Worm (Caenorhabditis elegans) whole organism, L2 larva: ENCODE measurements around the gene mrps-2.

Experiments used
- C34F6.9 ChIP-seq: fragments of 150-350 bp; optimal IDR thresholded peaks from 2 replicates; lab custom pipeline; 2014; ENCODE audit warnings: missing biosample characterization, missing genetic modification characterization
- F13H6.1 ChIP-seq: sonication (generic microtip); optimal IDR thresholded peaks from 2 replicates; lab custom pipeline; 2016; ENCODE audit warnings: missing genetic modification characterization, missing compliant biosample characterization
- R02D3.7 ChIP-seq: fragments of 150-350 bp; optimal IDR thresholded peaks from 2 replicates; lab custom pipeline; 2014; ENCODE audit warnings: missing biosample characterization, missing genetic modification characterization
- Y55F3AM.14 ChIP-seq: fragments of 200-800 bp; sonication (Bioruptor generic); optimal IDR thresholded peaks from 2 replicates; lab custom pipeline; 2018; ENCODE audit warnings: mild to moderate bottlenecking, missing genetic modification characterization, missing compliant biosample characterization
- ZK546.5 ChIP-seq: sonication (generic microtip); optimal IDR thresholded peaks from 2 replicates; lab custom pipeline; 2017; ENCODE audit warnings: missing biosample characterization, missing genetic modification characterization
- alr-1 ChIP-seq: fragments of 150-350 bp; optimal IDR thresholded peaks from 2 replicates; lab custom pipeline; 2014; ENCODE audit warnings: missing biosample characterization, missing genetic modification characterization
- aly-2 ChIP-seq: fragments of 150-350 bp; optimal IDR thresholded peaks from 2 replicates; lab custom pipeline; 2014; ENCODE audit warnings: missing biosample characterization, missing genetic modification characterization
- ama-1 ChIP-seq: fragments of 150-350 bp; optimal IDR thresholded peaks from 2 replicates; lab custom pipeline; 2018; ENCODE audit warnings: inconsistent platforms
- blmp-1 ChIP-seq: sonication (generic microtip); optimal IDR thresholded peaks from 2 replicates; lab custom pipeline; 2017; ENCODE audit warnings: missing genetic modification characterization, mild to moderate bottlenecking, missing compliant biosample characterization, antibody characterized with exemption, moderate library complexity; ENCODE audit not compliant: insufficient read depth
- ceh-16 ChIP-seq: fragments of 150-350 bp; optimal IDR thresholded peaks from 2 replicates; lab custom pipeline; 2014; ENCODE audit warnings: missing biosample characterization, missing genetic modification characterization
- ceh-82 ChIP-seq: fragments of 150-350 bp; optimal IDR thresholded peaks from 2 replicates; lab custom pipeline; 2014; ENCODE audit warnings: missing biosample characterization, missing genetic modification characterization
- crh-2 ChIP-seq: sonication (generic microtip); optimal IDR thresholded peaks from 2 replicates; lab custom pipeline; 2017; ENCODE audit warnings: missing biosample characterization, missing genetic modification characterization
- dmd-4 ChIP-seq: sonication (generic microtip); optimal IDR thresholded peaks from 2 replicates; lab custom pipeline; 2017; ENCODE audit warnings: missing biosample characterization, missing genetic modification characterization
- egl-27 ChIP-seq: sonication (generic microtip); optimal IDR thresholded peaks from 3 replicates; lab custom pipeline; 2017; ENCODE audit warnings: missing biosample characterization, missing genetic modification reagents, missing genetic modification characterization
- elt-1 ChIP-seq: fragments of 150-350 bp; optimal IDR thresholded peaks from 2 replicates; lab custom pipeline; 2014; ENCODE audit warnings: missing biosample characterization, missing genetic modification characterization
- elt-3 ChIP-seq: sonication (generic microtip); optimal IDR thresholded peaks from 2 replicates; lab custom pipeline; 2017; ENCODE audit warnings: missing biosample characterization, missing genetic modification characterization
- fos-1 ChIP-seq: fragments of 150-350 bp; optimal IDR thresholded peaks from 2 replicates; lab custom pipeline; 2014; ENCODE audit warnings: missing biosample characterization, missing genetic modification characterization
- gmeb-1 ChIP-seq: fragments of 150-350 bp; optimal IDR thresholded peaks from 2 replicates; lab custom pipeline; 2014; ENCODE audit warnings: missing biosample characterization, missing genetic modification characterization
- lin-11 ChIP-seq: fragments of 150-350 bp; sonication (generic microtip); optimal IDR thresholded peaks from 2 replicates; lab custom pipeline; 2014; ENCODE audit warnings: missing biosample characterization, missing genetic modification characterization, inconsistent platforms, mixed read lengths
- lin-13 ChIP-seq: fragments of 150-350 bp; optimal IDR thresholded peaks from 2 replicates; lab custom pipeline; 2014; ENCODE audit warnings: missing biosample characterization, missing genetic modification reagents, missing genetic modification characterization
- lin-39 ChIP-seq: fragments of 150-350 bp; optimal IDR thresholded peaks from 2 replicates; lab custom pipeline; 2014; ENCODE audit warnings: missing biosample characterization, missing genetic modification reagents, missing genetic modification characterization
- lsy-2 ChIP-seq, 2 experiments: fragments of 150-350 bp in 1 of 2; sonication (generic microtip) in 1 of 2; optimal IDR thresholded peaks; 2 replicates each; lab custom pipeline; 2014 to 2017; ENCODE audit warnings: missing biosample characterization in 2 of 2, missing genetic modification characterization in 2 of 2
- mab-5 ChIP-seq: fragments of 150-350 bp; optimal IDR thresholded peaks from 2 replicates; lab custom pipeline; 2014; ENCODE audit warnings: missing biosample characterization, missing genetic modification characterization
- mbf-1 ChIP-seq: sonication (generic microtip); optimal IDR thresholded peaks from 2 replicates; lab custom pipeline; 2017; ENCODE audit warnings: missing biosample characterization, missing genetic modification characterization
- mdl-1 ChIP-seq, 2 experiments: fragments of 150-350 bp in 1 of 2; sonication (generic microtip) in 1 of 2; optimal IDR thresholded peaks; 2 replicates each; lab custom pipeline; 2017; ENCODE audit warnings: missing biosample characterization in 2 of 2, missing genetic modification characterization in 2 of 2
- nhr-10 ChIP-seq: sonication (generic microtip); optimal IDR thresholded peaks from 2 replicates; lab custom pipeline; 2017; ENCODE audit warnings: missing biosample characterization, missing genetic modification characterization
- nhr-11 ChIP-seq: fragments of 150-350 bp; optimal IDR thresholded peaks from 2 replicates; lab custom pipeline; 2014; ENCODE audit warnings: missing biosample characterization, missing genetic modification characterization
- nhr-12 ChIP-seq: fragments of 150-350 bp; optimal IDR thresholded peaks from 2 replicates; lab custom pipeline; 2014; ENCODE audit warnings: missing biosample characterization, missing genetic modification characterization
- nhr-129 ChIP-seq: fragments of 150-350 bp; optimal IDR thresholded peaks from 2 replicates; lab custom pipeline; 2014; ENCODE audit warnings: missing biosample characterization, missing genetic modification characterization
- nhr-21 ChIP-seq: fragments of 150-350 bp; optimal IDR thresholded peaks from 2 replicates; lab custom pipeline; 2014; ENCODE audit warnings: missing biosample characterization, missing genetic modification characterization
- nhr-23 ChIP-seq: fragments of 150-350 bp; optimal IDR thresholded peaks from 2 replicates; lab custom pipeline; 2014; ENCODE audit warnings: missing biosample characterization, missing genetic modification reagents, missing genetic modification characterization
- nhr-237 ChIP-seq: fragments of 150-350 bp; optimal IDR thresholded peaks from 2 replicates; lab custom pipeline; 2014; ENCODE audit warnings: missing biosample characterization, missing genetic modification characterization
- nhr-25 ChIP-seq: fragments of 150-350 bp; sonication (generic microtip); optimal IDR thresholded peaks from 3 replicates; lab custom pipeline; 2014; ENCODE audit warnings: missing biosample characterization, missing genetic modification characterization
- nhr-6 ChIP-seq: fragments of 150-350 bp; optimal IDR thresholded peaks from 2 replicates; lab custom pipeline; 2014; ENCODE audit warnings: missing biosample characterization, missing genetic modification characterization
- nhr-77 ChIP-seq: fragments of 150-350 bp; optimal IDR thresholded peaks from 2 replicates; lab custom pipeline; 2014; ENCODE audit warnings: missing biosample characterization, missing genetic modification characterization
- peb-1 ChIP-seq: fragments of 150-350 bp; optimal IDR thresholded peaks from 2 replicates; lab custom pipeline; 2014; ENCODE audit warnings: missing biosample characterization, missing genetic modification characterization
- sem-4 ChIP-seq: fragments of 150-350 bp; optimal IDR thresholded peaks from 2 replicates; lab custom pipeline; 2014; ENCODE audit warnings: missing biosample characterization, missing genetic modification reagents, missing genetic modification characterization
- skn-1 ChIP-seq: sonication (generic microtip); optimal IDR thresholded peaks from 2 replicates; lab custom pipeline; 2017; ENCODE audit warnings: missing biosample characterization, missing genetic modification characterization
- sma-3 ChIP-seq: sonication (generic microtip); optimal IDR thresholded peaks from 2 replicates; lab custom pipeline; 2016; ENCODE audit warnings: missing genetic modification reagents, missing genetic modification characterization, missing compliant biosample characterization
- sma-9 ChIP-seq, 2 experiments: fragments of 150-350 bp in 1 of 2; sonication (generic microtip) in 1 of 2; optimal IDR thresholded peaks; 2 replicates each; lab custom pipeline; 2014 to 2016; ENCODE audit warnings: missing genetic modification characterization in 2 of 2, mild to moderate bottlenecking in 1 of 2, missing biosample characterization in 1 of 2, missing compliant biosample characterization in 1 of 2, missing genetic modification reagents in 1 of 2, moderate library complexity in 1 of 2
- snpc-4 ChIP-seq: fragments of 150-350 bp; optimal IDR thresholded peaks from 2 replicates; lab custom pipeline; 2014; ENCODE audit warnings: missing biosample characterization, missing genetic modification characterization
- unc-39 ChIP-seq: fragments of 150-350 bp; optimal IDR thresholded peaks from 2 replicates; lab custom pipeline; 2014; ENCODE audit warnings: missing biosample characterization, missing genetic modification characterization
- unc-55 ChIP-seq: fragments of 150-350 bp; sonication (generic microtip); optimal IDR thresholded peaks from 3 replicates; lab custom pipeline; 2014; ENCODE audit warnings: missing biosample characterization, missing genetic modification reagents, missing genetic modification characterization
- unc-62 ChIP-seq: fragments of 150-350 bp; optimal IDR thresholded peaks from 2 replicates; lab custom pipeline; 2014; ENCODE audit warnings: missing biosample characterization, missing genetic modification reagents, missing genetic modification characterization
- zag-1 ChIP-seq: fragments of 150-350 bp; optimal IDR thresholded peaks from 2 replicates; lab custom pipeline; 2014; ENCODE audit warnings: missing biosample characterization, missing genetic modification characterization
- ztf-1 ChIP-seq: fragments of 200-800 bp; sonication (Bioruptor generic); conservative IDR thresholded peaks from 2 replicates; pipeline ENCODE4 v1.3.6; 2022; ENCODE audit warnings: missing genetic modification characterization, missing compliant biosample characterization
- ztf-11 ChIP-seq: sonication (generic microtip); optimal IDR thresholded peaks from 2 replicates; lab custom pipeline; 2017; ENCODE audit warnings: missing biosample characterization, missing genetic modification characterization
- ztf-4 ChIP-seq: fragments of 150-350 bp; optimal IDR thresholded peaks from 2 replicates; lab custom pipeline; 2014; ENCODE audit warnings: missing biosample characterization, missing genetic modification characterization

Gene mrps-2

DNA sequence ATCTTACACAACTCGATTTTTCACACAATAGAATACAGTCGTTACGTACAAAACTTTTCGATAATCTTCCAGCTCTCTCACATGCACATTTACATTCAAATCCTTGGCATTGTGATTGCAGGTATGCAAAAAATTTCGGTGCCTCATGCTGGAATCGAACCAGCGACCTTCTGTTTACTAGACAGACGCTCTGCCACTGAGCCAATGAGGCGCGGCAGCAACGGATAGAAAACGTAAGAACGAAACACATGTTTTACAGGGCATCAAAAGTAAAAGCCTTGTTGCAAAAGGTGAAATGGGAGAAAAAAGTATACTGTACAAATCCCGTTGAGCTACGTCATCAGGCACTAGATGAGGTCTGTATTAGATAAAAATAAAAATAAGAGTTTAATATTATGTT, 30.5 kb downstream of the mrps-2 start:
- TF ChIP-seq nhr-129 (peak; percentile 48), gmeb-1 (tag; lab: Kevin White, UChicago) (peak; percentile 0), ztf-4 (tag; lab: Kevin White, UChicago) (no peak)

DNA sequence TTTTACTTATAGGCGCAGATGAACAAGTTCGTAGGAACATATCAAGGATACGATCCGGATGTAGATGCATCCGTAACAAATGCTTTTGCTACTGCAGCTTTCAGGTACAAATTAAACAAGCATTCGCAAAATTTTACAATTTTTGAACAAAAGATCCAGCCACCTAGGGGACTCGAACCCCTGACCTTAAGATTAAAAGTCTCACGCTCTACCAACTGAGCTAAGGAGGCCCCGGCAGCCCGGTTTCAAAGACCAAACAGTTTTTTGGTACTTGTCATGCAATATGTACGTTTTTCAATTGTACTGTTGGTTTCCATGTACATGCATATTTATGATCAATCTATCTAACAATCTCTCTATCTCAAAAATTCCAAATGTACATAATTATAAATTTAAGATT, 33.9 kb downstream of the mrps-2 start:
- TF ChIP-seq nhr-237: no peak
- TF ChIP-seq gmeb-1 (tag; lab: Kevin White, UChicago): no peak
- TF ChIP-seq R02D3.7 (tag; lab: Kevin White, UChicago): no peak
- no peak for TF ChIP-seq lin-39 (tag; lab: Kevin White, UChicago)
- no peak for TF ChIP-seq ztf-4 (tag; lab: Kevin White, UChicago)
- no peak for TF ChIP-seq mab-5 (tag; lab: Kevin White, UChicago)
- TF ChIP-seq nhr-23 (tag; lab: Kevin White, UChicago): no peak
- no peak for TF ChIP-seq sem-4 (tag; lab: Kevin White, UChicago)
- no peak for TF ChIP-seq lin-11
- TF ChIP-seq, all 48 proteins: peak for 0

DNA sequence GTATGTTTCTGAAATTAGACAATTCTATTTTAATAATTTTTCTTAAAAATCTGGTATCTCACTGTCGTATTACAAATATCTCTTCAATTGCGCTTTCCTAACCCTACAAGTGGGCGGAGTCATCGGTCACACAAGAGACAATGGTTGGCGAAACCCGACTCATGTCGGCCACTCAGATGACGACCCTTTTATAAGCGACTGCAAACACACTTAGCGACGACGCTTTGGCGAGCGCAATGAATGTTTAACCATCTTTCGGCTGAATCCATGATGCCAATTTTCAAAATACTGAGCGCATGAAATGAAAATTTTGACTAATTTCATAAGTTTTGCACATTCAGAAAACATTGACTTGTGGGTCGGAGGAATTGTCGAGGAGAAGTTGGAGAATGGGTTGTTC, 34.9 kb downstream of the mrps-2 start:
- TF ChIP-seq ceh-16 (tag; lab: Kevin White, UChicago): peak; percentile 65
- peak; percentile 84 for TF ChIP-seq lin-11
- peak; percentile 67 for TF ChIP-seq unc-55 (GFP tag; lab: Kevin White, UChicago)
- peak; percentile 89 for TF ChIP-seq gmeb-1 (tag; lab: Kevin White, UChicago)
- peak; percentile 100 for TF ChIP-seq snpc-4
- peak; percentile 37 for TF ChIP-seq dmd-4 (tag; lab: Kevin White, UChicago)
- TF ChIP-seq sem-4 (tag; lab: Kevin White, UChicago): peak; percentile 87
- peak; percentile 6 for TF ChIP-seq peb-1 (tag; lab: Kevin White, UChicago)
- peak; percentile 94 for TF ChIP-seq Y55F3AM.14 (GFP tag; lab: Kevin White, UChicago)
- peak; percentile 45 for TF ChIP-seq ztf-11 (tag; lab: Kevin White, UChicago)
- TF ChIP-seq mab-5 (tag; lab: Kevin White, UChicago): peak; percentile 88
- TF ChIP-seq lin-39 (tag; lab: Kevin White, UChicago): peak; percentile 81
- TF ChIP-seq ceh-82 (tag; lab: Kevin White, UChicago): peak; percentile 85
- no peak for TF ChIP-seq elt-1 (tag; lab: Kevin White, UChicago)
- peak; percentile 23 for TF ChIP-seq ZK546.5
- TF ChIP-seq fos-1 (tag; lab: Kevin White, UChicago): peak; percentile 73
- peak; percentile 40 for TF ChIP-seq nhr-12 (tag; lab: Kevin White, UChicago)
- peak; percentile 14 for TF ChIP-seq mbf-1 (tag; lab: Kevin White, UChicago)
- no peak for TF ChIP-seq unc-39
- peak; percentile 90 for TF ChIP-seq egl-27 (tag; lab: Kevin White, UChicago)
- TF ChIP-seq ztf-4 (tag; lab: Kevin White, UChicago): peak; percentile 83
- TF ChIP-seq blmp-1 (tag; lab: Kevin White, UChicago): peak; percentile 39
- no peak for TF ChIP-seq nhr-23 (tag; lab: Kevin White, UChicago)
- peak; percentile 91 for TF ChIP-seq nhr-21 (tag; lab: Kevin White, UChicago)
- TF ChIP-seq nhr-77: peak; percentile 31
- peak; percentile 80 for TF ChIP-seq nhr-11 (tag; lab: Kevin White, UChicago)
- peak; percentile 14 for TF ChIP-seq ama-1 (lab: Kevin White, UChicago)
- TF ChIP-seq F13H6.1 (tag; lab: Kevin White, UChicago): peak; percentile 95
- TF ChIP-seq lsy-2 (tag; optimal IDR thresholded peaks at IDR 0.05; lab: Kevin White, UChicago): peak; percentile 87 to 88
- peak; percentile 56 for TF ChIP-seq R02D3.7 (tag; lab: Kevin White, UChicago)
- no peak for TF ChIP-seq elt-3 (tag; lab: Kevin White, UChicago)
- TF ChIP-seq nhr-25 (tag; lab: Kevin White, UChicago): no peak
- TF ChIP-seq nhr-6 (tag; lab: Kevin White, UChicago): peak; percentile 76
- peak; percentile 81 for TF ChIP-seq zag-1 (tag; lab: Kevin White, UChicago)
- peak; percentile 99 for TF ChIP-seq sma-9 (GFP tag; optimal IDR thresholded peaks at IDR 0.05; lab: Kevin White, UChicago)
- TF ChIP-seq sma-9 (tag; optimal IDR thresholded peaks at IDR 0.05; lab: Kevin White, UChicago): no peak
- TF ChIP-seq skn-1 (tag; lab: Kevin White, UChicago): peak; percentile 33
- TF ChIP-seq alr-1 (tag; lab: Kevin White, UChicago): no peak
- peak; percentile 63 for TF ChIP-seq nhr-237
- TF ChIP-seq mdl-1 (tag; optimal IDR thresholded peaks at IDR 0.05; lab: Kevin White, UChicago): peak; percentile 33 to 44
- peak; percentile 87 for TF ChIP-seq lin-13 (GFP tag; lab: Kevin White, UChicago)
- peak; percentile 71 for TF ChIP-seq C34F6.9 (tag; lab: Kevin White, UChicago)
- TF ChIP-seq unc-62 (GFP tag; lab: Kevin White, UChicago): peak; percentile 73
- peak; percentile 60 for TF ChIP-seq aly-2
- TF ChIP-seq ztf-1 (GFP tag; lab: Robert Waterston, UW): 0 out of 2 replicates have a peak, but pooled peaks have one; percentile 82
- TF ChIP-seq nhr-10: peak; percentile 51
- TF ChIP-seq crh-2 (tag; lab: Kevin White, UChicago): peak; percentile 89
- TF ChIP-seq nhr-129: peak; percentile 86
- peak; percentile 92 for TF ChIP-seq sma-3 (GFP tag; lab: Kevin White, UChicago)
